Fruit fly (Drosophila melanogaster): Measurements from ENCODE around the gene mRpS18C.

Gene mRpS18C

DNA sequence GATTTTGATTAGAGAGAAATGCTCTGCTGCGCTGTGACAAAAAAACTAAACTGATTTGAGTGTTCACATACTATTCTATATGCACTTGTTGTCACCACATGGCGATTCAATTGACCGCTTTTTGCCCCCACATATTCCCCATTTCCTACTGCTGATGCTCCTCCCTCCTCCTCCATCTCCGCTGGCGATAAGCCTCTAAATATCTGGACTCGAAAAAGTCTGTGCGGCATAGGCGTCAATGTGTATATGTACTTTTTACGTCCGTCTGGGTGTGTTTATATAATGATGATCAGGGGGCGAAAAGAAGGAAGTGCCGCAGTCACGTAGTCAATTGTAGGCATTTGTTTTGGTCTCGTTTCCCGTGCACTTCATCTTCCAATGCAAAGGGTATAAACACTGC lies 42.7 kb downstream of the mRpS18C start:
- TF ChIP-seq Myc (optimal IDR thresholded peaks at IDR 0.05) = no peak
- TF ChIP-seq ttk (optimal IDR thresholded peaks at IDR 0.05) = no peak
- TF ChIP-seq psq (optimal IDR thresholded peaks at IDR 0.05) = no peak
- no peak for TF ChIP-seq h (optimal IDR thresholded peaks at IDR 0.05)
- no peak for TF ChIP-seq insv (optimal IDR thresholded peaks at IDR 0.05)
- no peak for TF ChIP-seq Sin3A (optimal IDR thresholded peaks at IDR 0.05)

DNA sequence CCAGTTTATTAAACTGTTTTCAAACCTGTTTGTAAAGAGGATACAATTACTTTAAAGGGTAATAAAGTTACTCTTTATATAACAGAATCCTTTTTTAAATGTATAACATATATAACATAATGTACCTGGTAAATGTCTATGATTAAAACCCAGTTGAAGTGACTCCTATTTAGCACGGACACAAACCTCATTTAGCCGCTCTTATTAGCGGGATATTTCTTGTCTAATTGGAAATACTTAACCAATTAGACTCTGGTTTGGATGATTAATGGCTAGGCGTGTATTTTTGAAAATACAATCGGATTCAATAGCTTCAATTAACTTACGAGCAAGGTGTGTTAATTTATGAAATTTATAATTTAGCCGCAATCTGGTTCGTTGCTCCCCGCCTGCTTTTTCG lies 43.3 kb downstream of the mRpS18C start:
- no peak for TF ChIP-seq ttk (optimal IDR thresholded peaks at IDR 0.05)
- no peak for TF ChIP-seq insv (optimal IDR thresholded peaks at IDR 0.05)
- TF ChIP-seq Sin3A (optimal IDR thresholded peaks at IDR 0.05) = no peak
- TF ChIP-seq h (optimal IDR thresholded peaks at IDR 0.05) = no peak
- no peak for TF ChIP-seq psq (optimal IDR thresholded peaks at IDR 0.05)
- no peak for TF ChIP-seq Myc (optimal IDR thresholded peaks at IDR 0.05)

DNA sequence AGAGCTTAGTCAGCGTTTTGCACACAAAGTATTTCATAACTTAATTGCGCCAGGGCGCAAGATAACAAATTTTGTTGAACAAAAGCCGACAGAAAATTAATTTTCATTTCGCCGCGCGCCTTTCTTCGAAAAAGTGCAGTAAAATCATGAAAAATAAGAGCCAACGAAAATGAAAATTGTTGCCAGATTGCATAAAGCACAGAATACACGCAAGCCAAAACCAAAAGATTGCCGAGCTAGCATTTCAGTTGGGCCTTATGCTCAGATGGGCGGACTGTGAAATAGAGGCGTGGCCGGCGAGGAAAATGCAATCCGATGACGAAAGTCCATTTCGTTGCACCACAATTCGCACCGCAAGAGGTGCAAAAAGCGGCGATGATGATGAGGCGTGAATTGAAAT lies 46.9 kb downstream of the mRpS18C start:
- TF ChIP-seq insv (optimal IDR thresholded peaks at IDR 0.05) (no peak), ttk (optimal IDR thresholded peaks at IDR 0.05) (no peak), psq (optimal IDR thresholded peaks at IDR 0.05) (no peak), h (optimal IDR thresholded peaks at IDR 0.05) (no peak), Myc (optimal IDR thresholded peaks at IDR 0.05) (no peak), Sin3A (optimal IDR thresholded peaks at IDR 0.05) (no peak)

DNA sequence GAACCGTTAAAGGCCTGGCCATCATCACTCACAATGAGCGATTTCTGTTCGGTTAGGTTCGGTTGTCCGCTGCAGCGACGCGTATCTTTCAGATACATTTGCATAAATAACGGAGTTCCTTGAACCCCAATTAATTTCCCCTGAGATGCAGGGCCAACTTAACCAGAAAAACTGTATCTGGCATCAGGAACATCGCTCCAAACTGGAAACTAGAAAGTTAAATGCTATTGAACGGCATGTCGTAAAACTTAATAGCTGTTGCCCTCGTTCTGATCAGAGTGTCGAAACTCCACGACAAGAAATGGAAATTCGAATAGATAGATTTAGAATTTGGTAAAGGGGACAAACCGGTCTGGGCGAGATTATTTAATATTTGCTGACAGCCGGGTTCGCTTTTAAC lies 48.6 kb downstream of the mRpS18C start:
- no peak for TF ChIP-seq psq (optimal IDR thresholded peaks at IDR 0.05)
- TF ChIP-seq Sin3A (optimal IDR thresholded peaks at IDR 0.05) = no peak
- TF ChIP-seq insv (optimal IDR thresholded peaks at IDR 0.05) = no peak
- no peak for TF ChIP-seq h (optimal IDR thresholded peaks at IDR 0.05)
- TF ChIP-seq ttk (optimal IDR thresholded peaks at IDR 0.05) = no peak
- TF ChIP-seq Myc (optimal IDR thresholded peaks at IDR 0.05) = no peak

Data from Kc167 (cell line).